Worm (Caenorhabditis elegans) whole organism, mixed stage, embryonic: ENCODE data around the gene cls-2.

Source experiments
- ceh-83 ChIP-seq: fragments of 200-800 bp; sonication (Bioruptor generic); optimal IDR thresholded peaks from 2 replicates; lab custom pipeline; 2018; ENCODE audit warnings: mild to moderate bottlenecking, missing genetic modification characterization, missing compliant biosample characterization
- nhr-12 ChIP-seq: fragments of 150-350 bp; optimal IDR thresholded peaks from 2 replicates; lab custom pipeline; 2014; ENCODE audit warnings: missing biosample characterization, missing genetic modification characterization
- nhr-237 ChIP-seq: fragments of 150-350 bp; optimal IDR thresholded peaks from 2 replicates; lab custom pipeline; 2014; ENCODE audit warnings: missing biosample characterization, missing genetic modification characterization
- unc-39 ChIP-seq: fragments of 150-350 bp; optimal IDR thresholded peaks from 2 replicates; lab custom pipeline; 2014; ENCODE audit warnings: missing biosample characterization, missing genetic modification characterization

- TF ChIP-seq nhr-12 (no peak), unc-39 (tag; lab: Kevin White, UChicago) (no peak), ceh-83 (GFP tag; lab: Kevin White, UChicago) (no peak), nhr-237 (tag; lab: Kevin White, UChicago) (no peak)
Measured at ce11 chrIII:9035037-9035436, 19.8 kb upstream of the cls-2 start.
